Fruit fly (Drosophila melanogaster): ENCODE measurements around the gene CG13056.

CG13056 gene

dm6 chr3L:16377768-16378764 is 45.0 kb downstream of the CG13056 start, which contains the start of gene roq:
Gene roq (minus strand): TSS chr3L:16378566.
- TF ChIP-seq noc (tag; optimal IDR thresholded peaks at IDR 0.05), result no peak

- peak; percentile 97 for TF ChIP-seq noc (tag; optimal IDR thresholded peaks at IDR 0.05)
These were observed 47.7 kb downstream of the CG13056 start for dm6 chr3L:16380770-16381169.

- no peak for TF ChIP-seq noc (tag; optimal IDR thresholded peaks at IDR 0.05)
These were observed 48.2 kb downstream of the CG13056 start, which contains the start of gene Agpat4 for dm6 chr3L:16381184-16381797. Gene Agpat4 (minus strand): TSS chr3L:16381570.

dm6 chr3L:16383056-16383455 is 49.9 kb downstream of the CG13056 start:
- TF ChIP-seq noc (tag; optimal IDR thresholded peaks at IDR 0.05), result no peak
